Worm (Caenorhabditis elegans) whole organism, L4 larva: ENCODE results near the gene F18G5.6.

Source experiments
- F10B5.3 ChIP-seq: sonication (generic microtip); optimal IDR thresholded peaks from 2 replicates; lab custom pipeline; 2016; ENCODE audit warnings: mild to moderate bottlenecking, missing genetic modification characterization, missing compliant biosample characterization
- F26F4.8 ChIP-seq: fragments of 200-800 bp; sonication (Bioruptor generic); conservative IDR thresholded peaks from 2 replicates; pipeline ENCODE4 v1.3.6; 2022; ENCODE audit warnings: missing genetic modification characterization, missing compliant biosample characterization
- F37D6.2 ChIP-seq: sonication (generic microtip); optimal IDR thresholded peaks from 2 replicates; lab custom pipeline; 2016; ENCODE audit warnings: mild to moderate bottlenecking, missing genetic modification characterization, missing compliant biosample characterization
- F44E2.7 ChIP-seq: fragments of 200-800 bp; sonication (Bioruptor generic); IDR thresholded peaks from 2 replicates; pipeline ENCODE4 v2.1.2; 2022; ENCODE audit warnings: missing genetic modification characterization, missing compliant biosample characterization
- T20F7.1 ChIP-seq: fragments of 200-800 bp; sonication (Bioruptor generic); optimal IDR thresholded peaks from 2 replicates; lab custom pipeline; 2018; ENCODE audit warnings: mild to moderate bottlenecking, missing genetic modification characterization, missing compliant biosample characterization
- Y75B8A.6 ChIP-seq: fragments of 200-800 bp; sonication (Bioruptor generic); IDR thresholded peaks from 2 replicates; pipeline ENCODE4 v1.3.6; 2022; ENCODE audit warnings: missing genetic modification reagents, missing genetic modification characterization, missing compliant biosample characterization
- ZK546.5 ChIP-seq, 2 experiments: sonication (generic microtip); optimal IDR thresholded peaks; 2 replicates each; lab custom pipeline; 2017; ENCODE audit warnings: missing biosample characterization in 2 of 2, missing genetic modification characterization in 2 of 2
- aha-1 ChIP-seq: fragments of 150-350 bp; peaks from one replicate; lab custom pipeline; 2014; ENCODE audit warnings: missing biosample characterization, missing genetic modification characterization
- aly-2 ChIP-seq: sonication (generic microtip); optimal IDR thresholded peaks from 2 replicates; lab custom pipeline; 2018; ENCODE audit warnings: missing biosample characterization, missing genetic modification characterization
- ama-1 ChIP-seq: fragments of 150-350 bp; optimal IDR thresholded peaks from 2 replicates; lab custom pipeline; 2014; ENCODE audit warnings: inconsistent platforms, mixed read lengths
- arid-1 ChIP-seq: fragments of 200-800 bp; sonication (Bioruptor generic); conservative IDR thresholded peaks from 2 replicates; pipeline ENCODE4 v1.3.6; 2022; ENCODE audit warnings: missing genetic modification reagents, missing genetic modification characterization, missing compliant biosample characterization
- ceh-82 ChIP-seq: sonication (generic microtip); optimal IDR thresholded peaks from 2 replicates; lab custom pipeline; 2017; ENCODE audit warnings: missing biosample characterization, missing genetic modification characterization
- ces-1 ChIP-seq: fragments of 150-350 bp; sonication (generic microtip); optimal IDR thresholded peaks from 4 replicates; lab custom pipeline; 2014; ENCODE audit warnings: missing biosample characterization, missing genetic modification reagents, missing genetic modification characterization
- daf-12 ChIP-seq: fragments of 150-350 bp; optimal IDR thresholded peaks from 2 replicates; lab custom pipeline; 2014; ENCODE audit warnings: missing biosample characterization, missing genetic modification reagents, missing genetic modification characterization
- daf-16 ChIP-seq, 3 experiments: sonication (generic microtip); optimal IDR thresholded peaks; 2 replicates each; lab custom pipeline; 2016 to 2017; ENCODE audit warnings: missing genetic modification characterization in 3 of 3, missing genetic modification reagents in 3 of 3, mild to moderate bottlenecking in 2 of 3, missing compliant biosample characterization in 2 of 3, missing biosample characterization in 1 of 3, moderate library complexity in 1 of 3
- daf-19 ChIP-seq: fragments of 200-800 bp; sonication (Bioruptor generic); conservative IDR thresholded peaks from 2 replicates; pipeline ENCODE4 v1.3.6; 2022; ENCODE audit warnings: missing genetic modification characterization, missing compliant biosample characterization
- dmd-8 ChIP-seq: fragments of 200-800 bp; sonication (Bioruptor generic); IDR thresholded peaks from 2 replicates; pipeline ENCODE4 v1.3.6; 2022; ENCODE audit warnings: missing genetic modification characterization, missing compliant biosample characterization
- duxl-1 ChIP-seq: sonication (generic microtip); optimal IDR thresholded peaks from 2 replicates; lab custom pipeline; 2016; ENCODE audit warnings: mild to moderate bottlenecking, missing genetic modification characterization, moderate library complexity, missing compliant biosample characterization; ENCODE audit not compliant: poor library complexity
- gei-8 ChIP-seq: fragments of 200-800 bp; sonication (Bioruptor generic); optimal IDR thresholded peaks from 2 replicates; lab custom pipeline; 2018; ENCODE audit warnings: mild to moderate bottlenecking, missing genetic modification characterization, missing compliant biosample characterization
- lin-1 ChIP-seq: fragments of 200-800 bp; sonication (Bioruptor generic); IDR thresholded peaks from 2 replicates; pipeline ENCODE4 v1.3.6; 2022; ENCODE audit warnings: missing genetic modification reagents, missing genetic modification characterization, missing compliant biosample characterization
- lir-3 ChIP-seq: sonication (generic microtip); optimal IDR thresholded peaks from 2 replicates; lab custom pipeline; 2016; ENCODE audit warnings: mild to moderate bottlenecking, missing genetic modification characterization, missing compliant biosample characterization
- madf-5 ChIP-seq, 2 experiments: fragments of 200-800 bp; sonication (Bioruptor generic); IDR thresholded peaks; 2 replicates each; pipeline ENCODE4 v1.3.6; 2022; ENCODE audit warnings: missing compliant biosample characterization in 2 of 2, missing genetic modification characterization in 2 of 2
- madf-9 ChIP-seq: fragments of 200-800 bp; sonication (Bioruptor generic); conservative IDR thresholded peaks from 2 replicates; pipeline ENCODE4 v1.3.6; 2022; ENCODE audit warnings: missing genetic modification reagents, missing genetic modification characterization, missing compliant biosample characterization
- mxl-2 ChIP-seq: fragments of 200-800 bp; sonication (Bioruptor generic); conservative IDR thresholded peaks from 2 replicates; pipeline ENCODE4 v1.3.6; 2022; ENCODE audit warnings: missing genetic modification reagents, missing genetic modification characterization, missing compliant biosample characterization
- nhr-111 ChIP-seq: fragments of 200-800 bp; sonication (Bioruptor generic); optimal IDR thresholded peaks from 2 replicates; lab custom pipeline; 2018; ENCODE audit warnings: mild to moderate bottlenecking, missing genetic modification characterization, missing compliant biosample characterization
- nhr-237 ChIP-seq: sonication (generic microtip); optimal IDR thresholded peaks from 2 replicates; lab custom pipeline; 2017; ENCODE audit warnings: missing biosample characterization, missing genetic modification characterization
- nhr-28 ChIP-seq: fragments of 150-350 bp; optimal IDR thresholded peaks from 2 replicates; lab custom pipeline; 2014; ENCODE audit warnings: missing biosample characterization, missing genetic modification characterization
- nhr-42 ChIP-seq: fragments of 200-800 bp; sonication (Bioruptor generic); IDR thresholded peaks from 2 replicates; pipeline ENCODE4 v1.3.6; 2022; ENCODE audit warnings: missing genetic modification characterization, missing compliant biosample characterization
- nhr-48 ChIP-seq: sonication (generic microtip); optimal IDR thresholded peaks from 2 replicates; lab custom pipeline; 2016; ENCODE audit warnings: mild to moderate bottlenecking, missing genetic modification characterization, missing compliant biosample characterization
- nhr-76 ChIP-seq: fragments of 150-350 bp; optimal IDR thresholded peaks from 2 replicates; lab custom pipeline; 2014; ENCODE audit warnings: missing biosample characterization, missing genetic modification characterization
- nhr-77 ChIP-seq: fragments of 150-350 bp; optimal IDR thresholded peaks from 2 replicates; lab custom pipeline; 2014; ENCODE audit warnings: missing biosample characterization, missing genetic modification characterization
- set-16 ChIP-seq: fragments of 200-800 bp; sonication (Bioruptor generic); IDR thresholded peaks from 2 replicates; pipeline ENCODE4 v1.3.6; 2022; ENCODE audit warnings: missing genetic modification reagents, missing genetic modification characterization, missing compliant biosample characterization
- skn-1 ChIP-seq: fragments of 150-350 bp; optimal IDR thresholded peaks from 2 replicates; lab custom pipeline; 2014; ENCODE audit warnings: missing biosample characterization, missing genetic modification characterization
- snpc-1.2 ChIP-seq: fragments of 200-800 bp; sonication (Bioruptor generic); IDR thresholded peaks from 2 replicates; pipeline ENCODE4 v1.3.6; 2022; ENCODE audit warnings: missing genetic modification reagents, missing genetic modification characterization, missing compliant biosample characterization
- unc-62 ChIP-seq, 3 experiments: fragments of 150-350 bp in 1 of 3; sonication (generic microtip); optimal IDR thresholded peaks in 2 of 3; peaks in 1 of 3; 1 replicate in 1 of 3; 2 replicates in 2 of 3; lab custom pipeline; 2014 to 2017; ENCODE audit warnings: missing biosample characterization in 3 of 3, missing genetic modification characterization in 3 of 3, missing genetic modification reagents in 3 of 3, missing genotype in 1 of 3
- zag-1 ChIP-seq: fragments of 150-350 bp; optimal IDR thresholded peaks from 2 replicates; lab custom pipeline; 2014; ENCODE audit warnings: missing biosample characterization, missing genetic modification characterization
- zip-11 ChIP-seq: fragments of 200-800 bp; sonication (Bioruptor generic); IDR thresholded peaks from 2 replicates; pipeline ENCODE4 v1.3.6; 2022; ENCODE audit warnings: missing genetic modification characterization, missing compliant biosample characterization
- zip-2 ChIP-seq: fragments of 150-350 bp; optimal IDR thresholded peaks from 2 replicates; lab custom pipeline; 2014; ENCODE audit warnings: missing biosample characterization, missing genetic modification characterization

F18G5.6 gene

ce11 chrX:9261626-9262189 lies 2.4 kb downstream of the F18G5.6 start (continued):
- TF ChIP-seq arid-1 (GFP tag; lab: Robert Waterston, UW) (no peak), mxl-2 (GFP tag; lab: Robert Waterston, UW) (no peak), ama-1 (lab: Kevin White, UChicago) (no peak), lir-3 (tag; lab: Kevin White, UChicago) (no peak), ceh-82 (tag; lab: Kevin White, UChicago) (no peak), aly-2 (no peak), zip-2 (tag; lab: Kevin White, UChicago) (no peak), Y75B8A.6 (GFP tag; lab: Robert Waterston, UW) (no peak), zip-11 (GFP tag; lab: Robert Waterston, UW) (no peak), snpc-1.2 (GFP tag; lab: Robert Waterston, UW) (0 out of 2 replicates have a peak, but pooled peaks have one; percentile 17), zag-1 (tag; lab: Kevin White, UChicago) (no peak), nhr-76 (no peak), F26F4.8 (no peak), F37D6.2 (tag; lab: Kevin White, UChicago) (no peak)

ce11 chrX:9259552-9259951 lies 4.6 kb downstream of the F18G5.6 start, which contains the start of gene F18G5.1:
TSS of gene F18G5.1 (plus strand) at chrX:9259852.
- TF ChIP-seq ZK546.5 (tag; optimal IDR thresholded peaks at IDR 0.05; lab: Kevin White, UChicago) (no peak), daf-16 (GFP tag; optimal IDR thresholded peaks at IDR 0.05; lab: Kevin White, UChicago) (no peak), daf-16 (tag; optimal IDR thresholded peaks at IDR 0.05; lab: Kevin White, UChicago) (no peak), ama-1 (lab: Kevin White, UChicago) (no peak), madf-9 (no peak), daf-12 (no peak), madf-5 (GFP tag; IDR thresholded peaks at IDR 0.05; lab: Robert Waterston, UW) (no peak), set-16 (GFP tag; lab: Robert Waterston, UW) (no peak), duxl-1 (tag; lab: Kevin White, UChicago) (no peak), lin-1 (no peak), ces-1 (no peak), gei-8 (GFP tag; lab: Kevin White, UChicago) (no peak), daf-19 (GFP tag; lab: Robert Waterston, UW) (no peak), zip-11 (GFP tag; lab: Robert Waterston, UW) (no peak), F37D6.2 (tag; lab: Kevin White, UChicago) (no peak), skn-1 (tag; lab: Kevin White, UChicago) (no peak), T20F7.1 (GFP tag; lab: Kevin White, UChicago) (no peak)

- peak; percentile 64 for TF ChIP-seq F10B5.3 (tag; lab: Kevin White, UChicago)
- TF ChIP-seq unc-62 (GFP tag; optimal IDR thresholded peaks at IDR 0.05 in 1 of 2; lab: Kevin White, UChicago): peak in 1 of 2 experiments; percentile 59
- TF ChIP-seq unc-62 (tag; optimal IDR thresholded peaks at IDR 0.05; lab: Kevin White, UChicago): no peak
- no peak for TF ChIP-seq dmd-8 (GFP tag; lab: Robert Waterston, UW)
- TF ChIP-seq daf-19 (GFP tag; lab: Robert Waterston, UW): no peak
- TF ChIP-seq nhr-48 (tag; lab: Kevin White, UChicago): no peak
Measured at ce11 chrX:9255993-9256392, 8.1 kb downstream of the F18G5.6 start.

- TF ChIP-seq aha-1 (peak; percentile 75), nhr-28 (tag; lab: Kevin White, UChicago) (no peak), duxl-1 (tag; lab: Kevin White, UChicago) (no peak), ZK546.5 (tag; optimal IDR thresholded peaks at IDR 0.05; lab: Kevin White, UChicago) (no peak), nhr-237 (tag; lab: Kevin White, UChicago) (no peak), F44E2.7 (GFP tag; lab: Robert Waterston, UW) (no peak), nhr-77 (no peak), nhr-42 (GFP tag; lab: Robert Waterston, UW) (no peak), nhr-111 (GFP tag; lab: Kevin White, UChicago) (no peak)
Measured at ce11 chrX:9251488-9251887, 12.6 kb downstream of the F18G5.6 start, which contains the start of gene pes-8. TSS of gene pes-8 (plus strand) at chrX:9251788.
